Worm (Caenorhabditis elegans) whole organism, L1 larva: ENCODE results near the gene W01B6.5.

ENCODE experiments used
- efl-1 ChIP-seq, 4 experiments: fragments of 150-350 bp; optimal IDR thresholded peaks in 3 of 4; peaks in 1 of 4; 1 replicate in 1 of 4; 2 replicates in 3 of 4; lab custom pipeline; 2014; ENCODE audit warnings: missing biosample characterization in 2 of 4, missing genetic modification characterization in 2 of 4, missing genetic modification reagents in 2 of 4
- fkh-8 ChIP-seq: sonication (generic microtip); optimal IDR thresholded peaks from 2 replicates; lab custom pipeline; 2016; ENCODE audit warnings: mild to moderate bottlenecking, missing genetic modification characterization, missing compliant biosample characterization
- jun-1 ChIP-seq: fragments of 150-350 bp; optimal IDR thresholded peaks from 2 replicates; lab custom pipeline; 2014; ENCODE audit warnings: missing biosample characterization, missing genetic modification reagents, missing genetic modification characterization
- mdl-1 ChIP-seq, 2 experiments: fragments of 150-350 bp; optimal IDR thresholded peaks; 2 replicates each; lab custom pipeline; 2014 to 2017; ENCODE audit warnings: missing biosample characterization in 2 of 2, missing genetic modification characterization in 2 of 2, inconsistent platforms in 1 of 2
- nhr-11 ChIP-seq: fragments of 150-350 bp; optimal IDR thresholded peaks from 2 replicates; lab custom pipeline; 2014; ENCODE audit warnings: missing biosample characterization, missing genetic modification characterization
- nhr-84 ChIP-seq: sonication (generic microtip); optimal IDR thresholded peaks from 2 replicates; lab custom pipeline; 2017; ENCODE audit warnings: missing biosample characterization, missing genetic modification characterization
- pqm-1 ChIP-seq: sonication (generic microtip); optimal IDR thresholded peaks from 3 replicates; lab custom pipeline; 2017; ENCODE audit warnings: missing biosample characterization, missing genetic modification characterization
- tlp-1 ChIP-seq: fragments of 150-350 bp; optimal IDR thresholded peaks from 2 replicates; lab custom pipeline; 2014; ENCODE audit warnings: missing biosample characterization, missing genetic modification characterization

DNA sequence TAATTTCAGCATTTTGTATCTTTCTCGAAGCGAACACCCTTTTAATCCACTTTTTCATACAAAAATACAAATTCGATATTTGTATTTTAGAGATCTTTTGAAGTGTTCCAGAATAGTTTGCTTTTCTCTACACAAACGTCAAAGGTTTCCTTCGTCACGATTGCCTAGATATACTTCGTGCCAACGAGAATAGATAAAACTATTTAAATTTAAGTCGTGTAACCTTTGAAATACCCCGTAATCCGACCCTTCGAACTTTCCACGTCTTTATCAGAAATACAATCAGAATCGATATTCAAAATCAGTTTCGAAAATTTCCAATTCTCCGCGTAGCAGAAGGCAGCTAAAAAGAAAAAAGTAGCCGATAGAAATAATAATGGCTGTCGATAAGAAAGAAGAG is 14.4 kb downstream of the W01B6.5 start, which contains the start of gene ttbk-5:
- no peak for TF ChIP-seq nhr-11 (tag; lab: Kevin White, UChicago)
- TF ChIP-seq mdl-1 (tag; optimal IDR thresholded peaks at IDR 0.05; lab: Kevin White, UChicago) = no peak
- TF ChIP-seq fkh-8 (tag; lab: Kevin White, UChicago) = no peak
- no peak for TF ChIP-seq jun-1 (tag; lab: Kevin White, UChicago)
- no peak for TF ChIP-seq nhr-84 (tag; lab: Kevin White, UChicago)
- TF ChIP-seq efl-1 (optimal IDR thresholded peaks at IDR 0.05; lab: Kevin White, UChicago) = no peak
- no peak for TF ChIP-seq efl-1 (GFP tag; optimal IDR thresholded peaks at IDR 0.05 in 1 of 2; lab: Kevin White, UChicago)
- no peak for TF ChIP-seq pqm-1 (tag; lab: Kevin White, UChicago)
- TF ChIP-seq tlp-1 (tag; lab: Kevin White, UChicago) = no peak
